Worm (Caenorhabditis elegans): ENCODE measurements around the gene Y53G8AL.1.

Gene Y53G8AL.1

ce11 chrIII:3281860-3282358 lies 49.0 kb downstream of the Y53G8AL.1 start, which contains the start of gene mfsd-8:
mfsd-8 (plus strand) TSS chrIII:3282308.
- TF ChIP-seq ceh-45 (GFP tag; IDR thresholded peaks at IDR 0.05) (no peak), Y22D7AL.16 (tag; optimal IDR thresholded peaks at IDR 0.05) (no peak), sdc-2 (tag; optimal IDR thresholded peaks at IDR 0.05) (no peak), ceh-24 (tag; optimal IDR thresholded peaks at IDR 0.05) (no peak), hlh-8 (tag; optimal IDR thresholded peaks at IDR 0.05) (no peak), elt-2 (tag; optimal IDR thresholded peaks at IDR 0.05) (no peak), sox-4 (tag; optimal IDR thresholded peaks at IDR 0.05) (no peak), odd-2 (tag; optimal IDR thresholded peaks at IDR 0.05) (no peak), pha-2 (tag; optimal IDR thresholded peaks at IDR 0.05) (no peak), eyg-1 (tag; optimal IDR thresholded peaks at IDR 0.05) (no peak), pat-9 (tag; optimal IDR thresholded peaks at IDR 0.05) (no peak)

Data from whole organism, late embryonic.